Fruit fly (Drosophila melanogaster) whole organism, embryonic: ENCODE results near the gene mbm.

Source experiments
- ATbp ChIP-seq: fragments of 200-800 bp; sonication (Bioruptor generic); optimal IDR thresholded peaks from 2 replicates; lab custom pipeline; 2017; ENCODE audit warnings: missing biosample characterization, mild to moderate bottlenecking, missing genetic modification characterization, missing genetic modification reagents
- Aef1 ChIP-seq: fragments of 200-800 bp; sonication (Bioruptor generic); IDR thresholded peaks from 3 replicates; pipeline ENCODE4 v1.3.6; 2022; ENCODE audit warnings: missing biosample characterization, missing genetic modification characterization
- Atf-2 ChIP-seq: fragments of 200-800 bp; sonication (Bioruptor generic); optimal IDR thresholded peaks from 2 replicates; lab custom pipeline; 2016; ENCODE audit warnings: missing biosample characterization, missing genetic modification characterization
- Awh ChIP-seq: fragments of 200-800 bp; sonication (Bioruptor generic); IDR thresholded peaks from 2 replicates; pipeline ENCODE4, ENCODE4 v1.3.6; 2022; ENCODE audit warnings: missing biosample characterization, missing genetic modification characterization
- Bteb2 ChIP-seq: fragments of 200-800 bp; sonication (Bioruptor generic); optimal IDR thresholded peaks from 2 replicates; lab custom pipeline; 2016; ENCODE audit warnings: missing biosample characterization, missing genetic modification characterization
- CG13775 ChIP-seq: fragments of 200-800 bp; sonication (Bioruptor generic); optimal IDR thresholded peaks from 3 replicates; lab custom pipeline; 2017; ENCODE audit warnings: missing biosample characterization, mild to moderate bottlenecking, missing genetic modification characterization
- CG15696 ChIP-seq: fragments of 200-800 bp; sonication (Bioruptor generic); optimal IDR thresholded peaks from 2 replicates; lab custom pipeline; 2019; ENCODE audit warnings: missing biosample characterization, mild to moderate bottlenecking, missing genetic modification characterization, moderate library complexity
- CG17829 ChIP-seq: fragments of 200-800 bp; optimal IDR thresholded peaks from 2 replicates; lab custom pipeline; 2019; ENCODE audit warnings: missing biosample characterization, mild to moderate bottlenecking, missing genetic modification characterization, moderate library complexity
- CG2712 ChIP-seq: fragments of 200-800 bp; optimal IDR thresholded peaks from 3 replicates; lab custom pipeline; 2019; ENCODE audit warnings: missing biosample characterization, mild to moderate bottlenecking, missing genetic modification characterization, moderate library complexity
- CG30403 ChIP-seq: fragments of 200-800 bp; sonication (Bioruptor generic); optimal IDR thresholded peaks from 3 replicates; lab custom pipeline; 2016; ENCODE audit warnings: missing biosample characterization, missing genetic modification characterization
- CG31388 ChIP-seq: fragments of 200-800 bp; sonication (Bioruptor generic); optimal IDR thresholded peaks from 2 replicates; lab custom pipeline; 2016; ENCODE audit warnings: missing biosample characterization, missing genetic modification characterization
- CG4328 ChIP-seq: fragments of 200-800 bp; sonication (Bioruptor generic); optimal IDR thresholded peaks from 3 replicates; lab custom pipeline; 2017; ENCODE audit warnings: missing biosample characterization, missing genetic modification reagents, missing genetic modification characterization
- CG4617 ChIP-seq: fragments of 200-800 bp; sonication (Bioruptor generic); optimal IDR thresholded peaks from 3 replicates; lab custom pipeline; 2016; ENCODE audit warnings: missing biosample characterization, missing genetic modification characterization, borderline replicate concordance
- CG8478 ChIP-seq: fragments of >200 bp; optimal IDR thresholded peaks from 2 replicates; lab custom pipeline; 2018
- CG9932 ChIP-seq: fragments of 200-800 bp; sonication (Bioruptor generic); IDR thresholded peaks from 2 replicates; pipeline ENCODE4 v1.3.6; 2022; ENCODE audit warnings: missing biosample characterization, missing genetic modification characterization
- CTCF ChIP-seq: fragments of 200-800 bp; sonication (Bioruptor generic); optimal IDR thresholded peaks from 2 replicates; lab custom pipeline; 2017; ENCODE audit warnings: missing biosample characterization, mild to moderate bottlenecking, missing genetic modification characterization, moderate library complexity
- CrebB ChIP-seq: fragments of 200-800 bp; sonication (Bioruptor generic); optimal IDR thresholded peaks from 3 replicates; lab custom pipeline; 2018; ENCODE audit warnings: missing biosample characterization, mild to moderate bottlenecking, missing genetic modification characterization
- Deaf1 ChIP-seq: fragments of 200-800 bp; optimal IDR thresholded peaks from 3 replicates; lab custom pipeline; 2019; ENCODE audit warnings: missing biosample characterization, mild to moderate bottlenecking, missing genetic modification characterization, moderate library complexity
- Dp ChIP-seq: fragments of 200-800 bp; sonication (Bioruptor generic); optimal IDR thresholded peaks from 2 replicates; lab custom pipeline; 2018; ENCODE audit warnings: missing biosample characterization, mild to moderate bottlenecking, missing genetic modification characterization, moderate library complexity
- Ets97D ChIP-seq: fragments of 200-800 bp; sonication (Bioruptor generic); optimal IDR thresholded peaks from 3 replicates; lab custom pipeline; 2016; ENCODE audit warnings: missing biosample characterization, missing genetic modification characterization
- Hand ChIP-seq: fragments of 200-800 bp; sonication (Bioruptor generic); optimal IDR thresholded peaks from 2 replicates; lab custom pipeline; 2017; ENCODE audit warnings: mild to moderate bottlenecking, missing biosample characterization, missing genetic modification reagents, missing genetic modification characterization
- HmgZ ChIP-seq: fragments of 200-800 bp; sonication (Bioruptor generic); optimal IDR thresholded peaks from 2 replicates; lab custom pipeline; 2018; ENCODE audit warnings: missing biosample characterization, mild to moderate bottlenecking, missing genetic modification characterization
- Hmx ChIP-seq: fragments of 200-800 bp; sonication (Bioruptor generic); optimal IDR thresholded peaks from 2 replicates; lab custom pipeline; 2016; ENCODE audit warnings: missing biosample characterization, missing genetic modification characterization
- Hr3 ChIP-seq: fragments of 200-800 bp; sonication (Bioruptor generic); optimal IDR thresholded peaks from 3 replicates; lab custom pipeline; 2016; ENCODE audit warnings: missing biosample characterization, missing genetic modification characterization
- MESR4 ChIP-seq: fragments of 200-800 bp; sonication (Bioruptor generic); optimal IDR thresholded peaks from 2 replicates; lab custom pipeline; 2018; ENCODE audit warnings: missing biosample characterization, mild to moderate bottlenecking, missing genetic modification characterization, moderate library complexity
- Neu2 ChIP-seq: fragments of 200-800 bp; sonication (Bioruptor generic); optimal IDR thresholded peaks from 3 replicates; lab custom pipeline; 2016; ENCODE audit warnings: missing biosample characterization, missing genetic modification characterization, borderline replicate concordance
- Nf-YA ChIP-seq: fragments of 200-800 bp; sonication (Bioruptor generic); IDR thresholded peaks from 2 replicates; pipeline ENCODE4 v1.3.6; 2022; ENCODE audit warnings: missing biosample characterization, missing genetic modification characterization
- Optix ChIP-seq: fragments of 200-800 bp; sonication (Bioruptor generic); IDR thresholded peaks from 3 replicates; pipeline ENCODE4 v1.3.6; 2022; ENCODE audit warnings: missing biosample characterization, missing genetic modification characterization
- Pdp1 ChIP-seq, 2 experiments: fragments of 200-800 bp; sonication (Bioruptor generic); optimal IDR thresholded peaks; 3 replicates each; lab custom pipeline; 2016; ENCODE audit warnings: missing biosample characterization in 2 of 2, missing genetic modification characterization in 2 of 2, mild to moderate bottlenecking in 1 of 2, moderate library complexity in 1 of 2
- Scr ChIP-seq: fragments of 200-800 bp; sonication (Bioruptor generic); IDR thresholded peaks from 2 replicates; pipeline ENCODE4 v1.3.6; 2022; ENCODE audit warnings: missing biosample characterization, missing genetic modification characterization; ENCODE audit not compliant: partially characterized antibody
- Sin3A ChIP-seq: fragments of >200 bp; optimal IDR thresholded peaks from 2 replicates; lab custom pipeline; 2018
- Sry-δ ChIP-seq: fragments of 200-800 bp; sonication (Bioruptor generic); optimal IDR thresholded peaks from 2 replicates; lab custom pipeline; 2016; ENCODE audit warnings: missing biosample characterization, missing genetic modification characterization
- Stat92E ChIP-seq, 3 experiments: fragments of >200 bp in 2 of 3; fragments of 200-800 bp in 1 of 3; sonication (Bioruptor generic) in 1 of 3; optimal IDR thresholded peaks; 2 replicates each; lab custom pipeline; 2017 to 2019; ENCODE audit warnings: missing biosample characterization in 3 of 3, missing genetic modification characterization in 3 of 3, mild to moderate bottlenecking in 1 of 3, moderate library complexity in 1 of 3
- YL-1 ChIP-seq: fragments of 200-800 bp; sonication (Bioruptor generic); optimal IDR thresholded peaks from 3 replicates; lab custom pipeline; 2017; ENCODE audit warnings: missing biosample characterization, mild to moderate bottlenecking, missing genetic modification characterization
- amos ChIP-seq: fragments of 200-800 bp; sonication (Bioruptor generic); IDR thresholded peaks from 2 replicates; pipeline ENCODE4 v1.3.6; 2022; ENCODE audit warnings: missing biosample characterization, missing genetic modification characterization; ENCODE audit not compliant: partially characterized antibody
- bbx ChIP-seq: fragments of 200-800 bp; sonication (Bioruptor generic); IDR thresholded peaks from 2 replicates; pipeline ENCODE4 v1.3.6; 2022; ENCODE audit warnings: missing biosample characterization, missing genetic modification characterization; ENCODE audit not compliant: partially characterized antibody
- bigmax ChIP-seq: fragments of 200-800 bp; sonication (Bioruptor generic); optimal IDR thresholded peaks from 2 replicates; lab custom pipeline; 2018; ENCODE audit warnings: missing biosample characterization, mild to moderate bottlenecking, missing genetic modification characterization
- bowl ChIP-seq: fragments of 200-800 bp; sonication (Bioruptor generic); IDR thresholded peaks from 2 replicates; pipeline ENCODE4 v1.3.6; 2022; ENCODE audit warnings: missing biosample characterization, missing genetic modification characterization
- disco-r ChIP-seq: fragments of 200-800 bp; sonication (Bioruptor generic); optimal IDR thresholded peaks from 2 replicates; lab custom pipeline; 2016; ENCODE audit warnings: missing biosample characterization, missing genetic modification characterization
- dm ChIP-seq: fragments of 200-800 bp; sonication (Bioruptor generic); optimal IDR thresholded peaks from 3 replicates; lab custom pipeline; 2016; ENCODE audit warnings: missing biosample characterization, missing genetic modification characterization
- fru ChIP-seq: fragments of >200 bp; optimal IDR thresholded peaks from 2 replicates; lab custom pipeline; 2017
- hb ChIP-seq: fragments of 200-800 bp; sonication (Bioruptor generic); IDR thresholded peaks from 3 replicates; pipeline ENCODE4 v1.3.6; 2022; ENCODE audit warnings: missing biosample characterization, missing genetic modification characterization; ENCODE audit not compliant: partially characterized antibody
- lilli ChIP-seq: fragments of 200-800 bp; sonication (Bioruptor generic); optimal IDR thresholded peaks from 3 replicates; lab custom pipeline; 2016; ENCODE audit warnings: missing biosample characterization, missing genetic modification characterization
- nmo ChIP-seq: fragments of 200-800 bp; sonication (Bioruptor generic); optimal IDR thresholded peaks from 2 replicates; lab custom pipeline; 2018; ENCODE audit warnings: missing biosample characterization, mild to moderate bottlenecking, missing genetic modification characterization, moderate library complexity
- pfk ChIP-seq: fragments of 200-800 bp; sonication (Bioruptor generic); optimal IDR thresholded peaks from 2 replicates; lab custom pipeline; 2018; ENCODE audit warnings: missing biosample characterization, mild to moderate bottlenecking, missing genetic modification characterization, moderate library complexity
- repo ChIP-seq: fragments of 200-800 bp; sonication (Bioruptor generic); optimal IDR thresholded peaks from 2 replicates; lab custom pipeline; 2016; ENCODE audit warnings: missing biosample characterization, missing genetic modification characterization
- rib ChIP-seq: fragments of 200-800 bp; sonication (Bioruptor generic); IDR thresholded peaks from 2 replicates; pipeline ENCODE4 v1.3.6; 2022; ENCODE audit warnings: missing biosample characterization, missing genetic modification characterization
- sob ChIP-seq: fragments of 200-800 bp; sonication (Bioruptor generic); IDR thresholded peaks from 2 replicates; pipeline ENCODE4 v1.3.6; 2022; ENCODE audit warnings: missing biosample characterization, missing genetic modification characterization
- tna ChIP-seq: fragments of 200-800 bp; sonication (Bioruptor generic); IDR thresholded peaks from 2 replicates; pipeline ENCODE4 v1.3.6; 2022; ENCODE audit warnings: missing biosample characterization, missing genetic modification characterization; ENCODE audit not compliant: partially characterized antibody
- unc-4 ChIP-seq: fragments of 200-800 bp; sonication (Bioruptor generic); IDR thresholded peaks from 2 replicates; pipeline ENCODE4 v1.3.6; 2022; ENCODE audit warnings: missing biosample characterization, missing genetic modification characterization; ENCODE audit not compliant: partially characterized antibody
- usp ChIP-seq: fragments of >200 bp; optimal IDR thresholded peaks from 2 replicates; lab custom pipeline; 2017; ENCODE audit warnings: missing biosample characterization, missing genetic modification characterization

mbm gene

DNA sequence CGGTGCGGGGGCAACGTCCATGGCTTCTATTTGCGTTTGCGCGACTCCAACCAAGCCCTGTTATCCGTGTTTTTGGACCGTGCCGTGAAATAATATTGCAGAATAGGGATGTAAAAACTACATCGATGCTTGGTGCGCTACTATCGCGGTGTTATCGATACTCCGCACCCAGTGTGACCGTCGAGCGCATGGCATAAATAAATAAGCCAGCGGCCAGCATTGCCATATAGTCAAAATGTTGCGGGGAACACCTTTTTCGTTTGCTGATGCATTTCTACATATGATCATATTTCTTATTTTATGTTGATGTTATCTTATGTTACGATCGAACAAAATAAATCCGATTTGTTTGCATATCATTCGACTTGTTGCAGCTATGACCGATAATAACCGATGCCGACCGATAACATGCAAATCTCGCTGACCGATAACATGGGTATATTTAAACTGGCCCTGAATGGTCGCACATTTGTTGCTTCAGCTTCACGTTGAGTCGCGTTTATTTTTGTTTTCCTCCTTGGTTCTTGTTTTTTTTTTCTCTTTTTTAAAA lies 3.7 kb upstream of the mbm start, which contains the start of gene smo (continued):
- peak in 1 of 3 experiments; percentile 14 for TF ChIP-seq Stat92E (GFP tag; optimal IDR thresholded peaks at IDR 0.05; lab: Kevin White, UChicago)
- peak; percentile 70 for TF ChIP-seq HmgZ (tag; lab: Kevin White, UChicago)
- no peak for TF ChIP-seq bigmax (GFP tag; lab: Kevin White, UChicago)
- TF ChIP-seq CG9932, result peak; percentile 57
- TF ChIP-seq bowl, result no peak
- TF ChIP-seq CG30403, result peak; percentile 44
- TF ChIP-seq CG15696, result peak; percentile 38
- TF ChIP-seq hb (GFP tag; lab: Robert Waterston, UW), result peak; percentile 89
- TF ChIP-seq CrebB (tag; lab: Kevin White, UChicago), result peak; percentile 11
- peak; percentile 83 for TF ChIP-seq dm (GFP tag; lab: Kevin White, UChicago)
- TF ChIP-seq Pdp1 (GFP tag; optimal IDR thresholded peaks at IDR 0.05; lab: Kevin White, UChicago), result peak; percentile 40 to 66
- peak; percentile 91 for TF ChIP-seq amos
- peak; percentile 60 for TF ChIP-seq lilli (GFP tag; lab: Kevin White, UChicago)
- no peak for TF ChIP-seq CG31388 (GFP tag; lab: Kevin White, UChicago)
- TF ChIP-seq Neu2 (GFP tag; lab: Kevin White, UChicago), result no peak
- TF ChIP-seq Ets97D (GFP tag; lab: Kevin White, UChicago), result peak; percentile 85
- TF ChIP-seq usp, result no peak
- TF ChIP-seq Deaf1 (tag; lab: Kevin White, UChicago), result no peak
- peak; percentile 67 for TF ChIP-seq Dp (GFP tag; lab: Kevin White, UChicago)

DNA sequence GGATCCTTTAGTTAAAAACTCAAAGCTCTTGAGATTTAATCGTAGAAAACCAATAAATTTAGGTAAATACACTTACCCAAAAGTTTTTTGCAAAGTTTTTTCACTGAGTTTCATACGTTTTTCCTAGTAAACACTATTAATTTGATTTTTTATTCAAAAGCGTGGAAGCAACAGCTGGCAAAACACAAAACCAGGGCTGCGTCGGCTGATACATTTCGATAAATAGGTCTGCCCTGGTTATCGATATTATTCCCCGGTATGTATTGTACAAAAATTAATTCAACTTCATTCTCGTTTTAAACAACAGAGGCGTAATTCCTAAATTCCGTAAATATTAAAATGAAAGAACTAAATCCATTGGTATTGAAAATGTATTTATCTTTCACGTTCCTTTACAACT lies 2.0 kb downstream of the mbm start, which contains the start of gene Dus1:
Dus1 (minus strand) TSS at position 192 of the 400 bp plus-strand sequence.
- TF ChIP-seq repo (GFP tag; lab: Kevin White, UChicago) (no peak), Dp (GFP tag; lab: Kevin White, UChicago) (peak; percentile 73), fru (lab: Kevin White, UChicago) (no peak), CG2712 (tag; lab: Kevin White, UChicago) (peak; percentile 15), tna (GFP tag; lab: Robert Waterston, UW) (no peak), CG17829 (tag; lab: Kevin White, UChicago) (peak; percentile 53), CG4328 (GFP tag; lab: Kevin White, UChicago) (no peak), Hr3 (GFP tag; lab: Kevin White, UChicago) (no peak), bbx (GFP tag; lab: Robert Waterston, UW) (peak; percentile 77), ATbp (no peak), CG4617 (GFP tag; lab: Kevin White, UChicago) (peak; percentile 44), disco-r (GFP tag; lab: Kevin White, UChicago) (no peak), Hand (GFP tag; lab: Kevin White, UChicago) (no peak), Deaf1 (tag; lab: Kevin White, UChicago) (no peak), Optix (GFP tag; lab: Robert Waterston, UW) (no peak), CG13775 (GFP tag; lab: Kevin White, UChicago) (no peak), Atf-2 (GFP tag; lab: Kevin White, UChicago) (no peak), Sry-δ (GFP tag; lab: Kevin White, UChicago) (peak; percentile 60), Scr (peak; percentile 70), nmo (GFP tag; lab: Kevin White, UChicago) (peak; percentile 2), Bteb2 (GFP tag; lab: Kevin White, UChicago) (no peak), CTCF (GFP tag; lab: Kevin White, UChicago) (peak; percentile 7), Aef1 (GFP tag; lab: Robert Waterston, UW) (no peak), sob (peak; percentile 20; the same call in 1 of the 2 replicates), YL-1 (GFP tag; lab: Kevin White, UChicago) (peak; percentile 89), MESR4 (GFP tag; lab: Kevin White, UChicago) (peak; percentile 66), Sin3A (peak; percentile 9), unc-4 (GFP tag; lab: Robert Waterston, UW) (peak; percentile 76), CG8478 (lab: Kevin White, UChicago) (no peak), Awh (GFP tag; lab: Robert Waterston, UW) (no peak), pfk (GFP tag; lab: Kevin White, UChicago) (no peak), Nf-YA (GFP tag; lab: Robert Waterston, UW) (no peak), Hmx (no peak), rib (GFP tag; lab: Robert Waterston, UW) (no peak)
